Worm (Caenorhabditis elegans) whole organism, L4 larva: ENCODE data around the gene Y57G11C.52.

Experiments
- fos-1 ChIP-seq: fragments of 150-350 bp; optimal IDR thresholded peaks from 2 replicates; lab custom pipeline; 2014; ENCODE audit warnings: missing biosample characterization, missing genetic modification characterization
- mdl-1 ChIP-seq, 2 experiments: fragments of 150-350 bp in 1 of 2; sonication (generic microtip) in 1 of 2; optimal IDR thresholded peaks; 2 replicates each; lab custom pipeline; 2014 to 2017; ENCODE audit warnings: missing biosample characterization in 2 of 2, missing genetic modification characterization in 2 of 2
- mep-1 ChIP-seq: fragments of 150-350 bp; sonication (generic microtip); optimal IDR thresholded peaks from 3 replicates; lab custom pipeline; 2014; ENCODE audit warnings: missing biosample characterization, missing genetic modification characterization

ce11 chrIV:14861691-14862090 lies 7.9 kb downstream of the Y57G11C.52 start, which contains the start of gene Y57G11C.23:
- TF ChIP-seq fos-1 (no peak), mdl-1 (tag; optimal IDR thresholded peaks at IDR 0.05; lab: Kevin White, UChicago) (no peak), mep-1 (tag; lab: Kevin White, UChicago) (no peak)
